Worm (Caenorhabditis elegans): ENCODE measurements around the gene acy-3.
A peak's percentile ranks its signal among the peaks of the same experiment; 100 is the strongest.

Gene acy-3

ce11 chrIII:3820134-3820533 lies 33.9 kb upstream of the acy-3 start (continued):
- no peak for TF ChIP-seq zfp-2 (tag; optimal IDR thresholded peaks at IDR 0.05)
- TF ChIP-seq fkh-10 (GFP tag; optimal IDR thresholded peaks at IDR 0.05): no peak
- TF ChIP-seq mdl-1 (tag; optimal IDR thresholded peaks at IDR 0.05): peak; percentile 43 to 86
- no peak for TF ChIP-seq egl-27 (tag; optimal IDR thresholded peaks at IDR 0.05)
- TF ChIP-seq zip-11 (GFP tag; IDR thresholded peaks at IDR 0.05): no peak
- TF ChIP-seq F49E8.2 (tag; optimal IDR thresholded peaks at IDR 0.05; ENCODE audit: borderline replicate concordance): no peak
- peak; percentile 50; the same call in 1 of the 2 replicates for TF ChIP-seq nhr-41 (GFP tag; IDR thresholded peaks at IDR 0.05)
- no peak for TF ChIP-seq lin-13 (GFP tag; optimal IDR thresholded peaks at IDR 0.05)
- peak; percentile 93 for TF ChIP-seq hlh-30 (tag; optimal IDR thresholded peaks at IDR 0.05; ENCODE audit: insufficient read depth)
- no peak for TF ChIP-seq sdz-12 (GFP tag; optimal IDR thresholded peaks at IDR 0.05)
- no peak for TF ChIP-seq ceh-44 (GFP tag; IDR thresholded peaks at IDR 0.05)
- no peak for TF ChIP-seq daf-12 (tag; optimal IDR thresholded peaks at IDR 0.05)
- TF ChIP-seq daf-16 (GFP tag; optimal IDR thresholded peaks at IDR 0.05): no peak
- TF ChIP-seq daf-16 (tag; optimal IDR thresholded peaks at IDR 0.05): peak; percentile 12
- peak; percentile 50 for TF ChIP-seq rbr-2 (tag; optimal IDR thresholded peaks at IDR 0.05)
- TF ChIP-seq lin-1 (GFP tag; IDR thresholded peaks at IDR 0.05): no peak
- 0 out of 2 replicates have a peak, but pooled peaks have one; percentile 10 for TF ChIP-seq ceh-20 (GFP tag; IDR thresholded peaks at IDR 0.05)
- TF ChIP-seq ZK546.5 (tag; optimal IDR thresholded peaks at IDR 0.05): no peak
- no peak for TF ChIP-seq lir-3 (tag; optimal IDR thresholded peaks at IDR 0.05)
- no peak for TF ChIP-seq nhr-10 (tag; optimal IDR thresholded peaks at IDR 0.05)

ce11 chrIII:3819579-3819978 lies 33.3 kb upstream of the acy-3 start, which contains the start of gene dpy-27:
Gene dpy-27, minus strand, starts transcription at chrIII:3819679.
- TF ChIP-seq nhr-77 (tag; optimal IDR thresholded peaks at IDR 0.05): no peak
- no peak for TF ChIP-seq aly-2 (tag; optimal IDR thresholded peaks at IDR 0.05)
- no peak for TF ChIP-seq nhr-28 (tag; optimal IDR thresholded peaks at IDR 0.05)
- TF ChIP-seq daf-12 (tag; optimal IDR thresholded peaks at IDR 0.05): no peak
- TF ChIP-seq madf-9 (GFP tag; conservative IDR thresholded peaks at IDR 0.05): no peak
- TF ChIP-seq dpl-1 (GFP tag; optimal IDR thresholded peaks at IDR 0.05): no peak

ce11 chrIII:3814421-3814820 lies 28.1 kb upstream of the acy-3 start:
- peak in 1 of 2 experiments; percentile 94 for TF ChIP-seq unc-62 (GFP tag; optimal IDR thresholded peaks at IDR 0.05 in 1 of 2)
- TF ChIP-seq unc-62 (tag; optimal IDR thresholded peaks at IDR 0.05): no peak
- TF ChIP-seq ceh-20 (GFP tag; IDR thresholded peaks at IDR 0.05): no peak

- TF ChIP-seq nhr-25 (tag; optimal IDR thresholded peaks at IDR 0.05; ENCODE audit: borderline replicate concordance, insufficient read depth) (peak; percentile 69), ama-1 (optimal IDR thresholded peaks at IDR 0.05) (no peak), mes-2 (tag; optimal IDR thresholded peaks at IDR 0.05; ENCODE audit: poor library complexity, severe bottlenecking) (peak; percentile 11), duxl-1 (tag; optimal IDR thresholded peaks at IDR 0.05; ENCODE audit: poor library complexity) (no peak), nhr-28 (tag; optimal IDR thresholded peaks at IDR 0.05) (peak; percentile 20), aha-1 (tag) (peak; percentile 69), hlh-30 (tag; optimal IDR thresholded peaks at IDR 0.05; ENCODE audit: insufficient read depth) (peak; percentile 53)
These were observed 26.2 kb upstream of the acy-3 start for ce11 chrIII:3812369-3812993.

ce11 chrIII:3811375-3811924 lies 25.2 kb upstream of the acy-3 start:
- TF ChIP-seq hmg-1.1 (GFP tag; IDR thresholded peaks at IDR 0.05): 0 out of 2 replicates have a peak, but pooled peaks have one; percentile 35
- TF ChIP-seq tra-1 (GFP tag; IDR thresholded peaks at IDR 0.05): no peak
- TF ChIP-seq F10B5.3 (tag; optimal IDR thresholded peaks at IDR 0.05): no peak
- peak; percentile 26 for TF ChIP-seq mep-1 (tag; optimal IDR thresholded peaks at IDR 0.05)
- TF ChIP-seq skn-1 (tag; optimal IDR thresholded peaks at IDR 0.05): no peak
- TF ChIP-seq snpc-4 (tag; optimal IDR thresholded peaks at IDR 0.05): no peak
- no peak for TF ChIP-seq vab-7 (GFP tag; IDR thresholded peaks at IDR 0.05)
- TF ChIP-seq dmd-9 (GFP tag; IDR thresholded peaks at IDR 0.05): no peak
- no peak for TF ChIP-seq mdt-29 (GFP tag; IDR thresholded peaks at IDR 0.05)
- TF ChIP-seq ama-1 (optimal IDR thresholded peaks at IDR 0.05): no peak
- TF ChIP-seq rbr-2 (tag; optimal IDR thresholded peaks at IDR 0.05): no peak
- TF ChIP-seq spr-1 (tag; optimal IDR thresholded peaks at IDR 0.05): no peak
- TF ChIP-seq pqm-1 (tag; optimal IDR thresholded peaks at IDR 0.05): no peak
- TF ChIP-seq mxl-3 (GFP tag; optimal IDR thresholded peaks at IDR 0.05): no peak
- no peak for TF ChIP-seq madf-5 (GFP tag; IDR thresholded peaks at IDR 0.05)
- TF ChIP-seq nhr-77 (tag; optimal IDR thresholded peaks at IDR 0.05): no peak

Measured in whole organism, L4 larva.